Fruit fly (Drosophila melanogaster): ENCODE data around the gene Rap1.
A peak's percentile ranks its signal among the peaks of the same experiment; 100 is the strongest.

Gene Rap1

DNA sequence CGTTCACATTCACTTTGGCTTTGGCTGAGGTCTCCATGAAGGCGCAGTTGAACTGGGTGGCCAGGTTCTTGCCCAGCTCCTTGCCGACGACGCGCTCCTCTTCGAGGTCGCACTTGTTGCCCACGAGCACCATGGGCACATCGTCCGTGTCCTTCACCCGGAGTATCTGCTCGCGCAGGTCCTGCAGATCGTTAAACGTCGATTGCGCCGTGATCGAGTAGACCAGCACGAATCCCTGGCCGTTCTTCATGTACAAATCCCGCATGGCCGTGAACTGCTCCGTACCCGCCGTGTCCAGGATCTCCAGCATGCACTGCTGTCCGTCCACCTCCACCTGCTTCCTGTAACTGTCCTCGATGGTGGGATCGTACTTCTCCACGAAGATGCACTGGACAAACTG lies 1.3 kb downstream of the Rap1 start:
- TF ChIP-seq oc (tag; optimal IDR thresholded peaks at IDR 0.05) (no peak), ci (GFP tag; IDR thresholded peaks at IDR 0.05) (0 out of 3 replicates have a peak, but pooled peaks have one; percentile 27), Dip3 (GFP tag; optimal IDR thresholded peaks at IDR 0.05) (no peak), Med (GFP tag) (peak; percentile 64), CG11504 (tag; optimal IDR thresholded peaks at IDR 0.05) (no peak), Lim3 (GFP tag; IDR thresholded peaks at IDR 0.05) (no peak), Side (GFP tag; optimal IDR thresholded peaks at IDR 0.05) (no peak), CG4707 (GFP tag; optimal IDR thresholded peaks at IDR 0.05) (no peak), CG8478 (optimal IDR thresholded peaks at IDR 0.05) (peak; percentile 65), CG30431 (GFP tag; optimal IDR thresholded peaks at IDR 0.05) (no peak), CG14965 (GFP tag; optimal IDR thresholded peaks at IDR 0.05; ENCODE audit: borderline replicate concordance) (no peak), sqz (GFP tag; optimal IDR thresholded peaks at IDR 0.05) (no peak), Six4 (GFP tag; optimal IDR thresholded peaks at IDR 0.05) (no peak), CG17912 (GFP tag; optimal IDR thresholded peaks at IDR 0.05) (no peak)

DNA sequence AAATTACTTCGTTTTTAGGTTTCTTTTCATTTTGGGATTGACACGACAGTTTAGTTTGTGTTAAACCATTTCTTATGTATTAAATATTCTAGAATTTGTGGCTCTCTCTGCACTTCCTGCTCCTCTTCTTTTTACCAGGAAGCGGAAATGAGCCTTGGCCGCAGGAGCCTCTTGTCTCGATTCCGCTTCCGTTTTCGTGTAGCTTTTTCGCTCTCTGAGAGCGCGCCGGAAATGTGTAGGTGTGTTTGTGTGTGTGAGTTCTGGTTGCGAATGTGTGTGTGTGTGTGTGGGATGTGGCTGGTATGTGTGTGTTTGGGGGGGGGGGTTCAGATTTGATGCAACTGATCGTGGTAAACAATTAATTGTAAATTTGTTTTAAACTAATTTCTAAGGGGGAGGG lies 2.5 kb downstream of the Rap1 start:
- peak; percentile 56 for TF ChIP-seq CG3281 (GFP tag; optimal IDR thresholded peaks at IDR 0.05)
- TF ChIP-seq cad (GFP tag; optimal IDR thresholded peaks at IDR 0.05), result no peak
- TF ChIP-seq vnd (GFP tag; IDR thresholded peaks at IDR 0.05; ENCODE audit: partially characterized antibody), result no peak
- TF ChIP-seq disco-r (GFP tag; optimal IDR thresholded peaks at IDR 0.05), result no peak
- peak; percentile 82 for TF ChIP-seq cg (GFP tag; optimal IDR thresholded peaks at IDR 0.05)
- peak; percentile 57 for TF ChIP-seq lab (GFP tag; optimal IDR thresholded peaks at IDR 0.05)
- TF ChIP-seq gce (GFP tag; IDR thresholded peaks at IDR 0.05), result 0 out of 3 replicates have a peak, but pooled peaks have one; percentile 13
- peak; percentile 19 for TF ChIP-seq CG6854 (GFP tag; optimal IDR thresholded peaks at IDR 0.05)
- peak; percentile 12 for TF ChIP-seq Fer3 (tag; optimal IDR thresholded peaks at IDR 0.05)
- no peak for TF ChIP-seq CG7357 (GFP tag; IDR thresholded peaks at IDR 0.05)
- no peak for TF ChIP-seq CG8089 (GFP tag; optimal IDR thresholded peaks at IDR 0.05)
- TF ChIP-seq CG11456 (GFP tag; IDR thresholded peaks at IDR 0.05), result peak; percentile 43; the same call in 1 of the 3 replicates
- TF ChIP-seq Fer1 (GFP tag; optimal IDR thresholded peaks at IDR 0.05), result peak; percentile 49
- no peak for TF ChIP-seq lov (optimal IDR thresholded peaks at IDR 0.05)
- 0 out of 3 replicates have a peak, but pooled peaks have one; percentile 52 for TF ChIP-seq lov (GFP tag; IDR thresholded peaks at IDR 0.05)
- TF ChIP-seq CG10267 (tag; optimal IDR thresholded peaks at IDR 0.05), result peak; percentile 7
- peak; percentile 55 for TF ChIP-seq CG1233 (GFP tag; optimal IDR thresholded peaks at IDR 0.05)
- no peak for TF ChIP-seq tna (GFP tag; IDR thresholded peaks at IDR 0.05; ENCODE audit: partially characterized antibody)
- TF ChIP-seq CG7271 (tag; optimal IDR thresholded peaks at IDR 0.05), result peak; percentile 76
- peak; percentile 30 for TF ChIP-seq CG15514 (GFP tag; optimal IDR thresholded peaks at IDR 0.05)
- no peak for TF ChIP-seq CG8359 (GFP tag; optimal IDR thresholded peaks at IDR 0.05; ENCODE audit: borderline replicate concordance)
- peak; percentile 80 for TF ChIP-seq Med (GFP tag)
- TF ChIP-seq CG6765 (GFP tag; optimal IDR thresholded peaks at IDR 0.05), result peak; percentile 11
- peak; percentile 39 for TF ChIP-seq Asciz (GFP tag; optimal IDR thresholded peaks at IDR 0.05)
- TF ChIP-seq Ets97D (GFP tag; optimal IDR thresholded peaks at IDR 0.05), result peak; percentile 92
- TF ChIP-seq caup (GFP tag; optimal IDR thresholded peaks at IDR 0.05; ENCODE audit: severe bottlenecking), result peak; percentile 7
- peak; percentile 17 for TF ChIP-seq Meics (GFP tag; optimal IDR thresholded peaks at IDR 0.05)
- TF ChIP-seq dmrt99B (tag; optimal IDR thresholded peaks at IDR 0.05), result peak; percentile 7
- TF ChIP-seq Trl (optimal IDR thresholded peaks at IDR 0.05), result peak; percentile 24 to 46
- TF ChIP-seq Trl (GFP tag; optimal IDR thresholded peaks at IDR 0.05), result no peak
- peak; percentile 60 for TF ChIP-seq nau (GFP tag; optimal IDR thresholded peaks at IDR 0.05)
- peak; percentile 31 for TF ChIP-seq CG6254 (GFP tag; optimal IDR thresholded peaks at IDR 0.05)
- peak; percentile 12 for TF ChIP-seq CG2712 (tag; optimal IDR thresholded peaks at IDR 0.05)
- peak; percentile 17; the same call in 1 of the 2 replicates for TF ChIP-seq vvl (GFP tag; IDR thresholded peaks at IDR 0.05)
- TF ChIP-seq Oli (tag; optimal IDR thresholded peaks at IDR 0.05), result no peak
- TF ChIP-seq nom (GFP tag; optimal IDR thresholded peaks at IDR 0.05), result peak; percentile 59
- TF ChIP-seq HLH3B (GFP tag; IDR thresholded peaks at IDR 0.05), result no peak

All from whole organism, embryonic.